Worm (Caenorhabditis elegans): ENCODE data around the gene inx-6.

- no peak for TF ChIP-seq rnt-1 (tag; optimal IDR thresholded peaks at IDR 0.05)
- TF ChIP-seq ceh-30 (tag; optimal IDR thresholded peaks at IDR 0.05), result no peak
- TF ChIP-seq che-1 (tag; optimal IDR thresholded peaks at IDR 0.05), result no peak
- TF ChIP-seq eyg-1 (tag; optimal IDR thresholded peaks at IDR 0.05), result no peak
- no peak for TF ChIP-seq pag-3 (tag; optimal IDR thresholded peaks at IDR 0.05; ENCODE audit: borderline replicate concordance)
- TF ChIP-seq ama-1 (optimal IDR thresholded peaks at IDR 0.05), result no peak
- TF ChIP-seq sox-4 (tag; optimal IDR thresholded peaks at IDR 0.05), result no peak
- no peak for TF ChIP-seq unc-42 (tag; optimal IDR thresholded peaks at IDR 0.05)
- TF ChIP-seq fax-1 (tag; optimal IDR thresholded peaks at IDR 0.05), result no peak
- TF ChIP-seq zip-5 (tag; optimal IDR thresholded peaks at IDR 0.05), result no peak
- no peak for TF ChIP-seq dmd-4 (tag; optimal IDR thresholded peaks at IDR 0.05; ENCODE audit: borderline replicate concordance)
Observed at ce11 chrIV:12748760-12749159, 2.4 kb downstream of the inx-6 start.
